Worm (Caenorhabditis elegans) whole organism, early embryonic: ENCODE results near the gene cln-3.1.
A peak's percentile ranks its signal among the peaks of the same experiment; 100 is the strongest.

Source experiments
- B0310.2 ChIP-seq: sonication (generic microtip); optimal IDR thresholded peaks from 2 replicates; lab custom pipeline; 2016; ENCODE audit warnings: mild to moderate bottlenecking, missing genetic modification characterization, missing compliant biosample characterization
- F13C5.2 ChIP-seq: sonication (generic microtip); optimal IDR thresholded peaks from 2 replicates; lab custom pipeline; 2017; ENCODE audit warnings: mild to moderate bottlenecking, missing genetic modification characterization, inconsistent platforms, missing compliant biosample characterization
- aly-1 ChIP-seq: sonication (generic microtip); optimal IDR thresholded peaks from 2 replicates; lab custom pipeline; 2016; ENCODE audit warnings: missing genetic modification characterization, missing compliant biosample characterization
- ama-1 ChIP-seq: fragments of 150-350 bp; optimal IDR thresholded peaks from 2 replicates; lab custom pipeline; 2014
- ceh-13 ChIP-seq: fragments of 200-800 bp; sonication (Bioruptor generic); optimal IDR thresholded peaks from 2 replicates; lab custom pipeline; 2018; ENCODE audit warnings: mild to moderate bottlenecking, missing genetic modification characterization, missing compliant biosample characterization
- ceh-36 ChIP-seq: sonication (generic microtip); optimal IDR thresholded peaks from 2 replicates; lab custom pipeline; 2016; ENCODE audit warnings: missing genetic modification characterization, inconsistent platforms, missing compliant biosample characterization
- ets-7 ChIP-seq: sonication (generic microtip); optimal IDR thresholded peaks from 2 replicates; lab custom pipeline; 2016; ENCODE audit warnings: missing genotype, missing genetic modification characterization, missing compliant biosample characterization
- flt-1 ChIP-seq: fragments of 200-800 bp; sonication (Bioruptor generic); IDR thresholded peaks from 2 replicates; pipeline ENCODE4 v1.3.6; 2022; ENCODE audit warnings: missing genetic modification characterization, missing compliant biosample characterization
- hmbx-1 ChIP-seq: sonication (generic microtip); optimal IDR thresholded peaks from 2 replicates; lab custom pipeline; 2016; ENCODE audit warnings: mild to moderate bottlenecking, missing genetic modification characterization, missing compliant biosample characterization
- hmg-4 ChIP-seq: fragments of 200-800 bp; sonication (Bioruptor generic); optimal IDR thresholded peaks from 2 replicates; lab custom pipeline; 2018; ENCODE audit warnings: mild to moderate bottlenecking, missing genetic modification characterization, missing compliant biosample characterization
- hnd-1 ChIP-seq: sonication (generic microtip); optimal IDR thresholded peaks from 2 replicates; lab custom pipeline; 2016; ENCODE audit warnings: missing genetic modification characterization, missing compliant biosample characterization
- pes-1 ChIP-seq: fragments of 200-800 bp; sonication (Bioruptor generic); IDR thresholded peaks from 2 replicates; pipeline ENCODE4 v1.3.6; 2022; ENCODE audit warnings: missing genetic modification reagents, missing genetic modification characterization, missing compliant biosample characterization
- scrt-1 ChIP-seq: fragments of 200-800 bp; sonication (Bioruptor generic); IDR thresholded peaks from 2 replicates; pipeline ENCODE4 v1.3.6; 2022; ENCODE audit warnings: missing genetic modification characterization, missing compliant biosample characterization
- sea-1 ChIP-seq: fragments of 200-800 bp; sonication (Bioruptor generic); conservative IDR thresholded peaks from 2 replicates; pipeline ENCODE4 v1.3.6; 2022; ENCODE audit warnings: missing genetic modification characterization, missing compliant biosample characterization
- tbx-11 ChIP-seq: fragments of 200-800 bp; sonication (Bioruptor generic); IDR thresholded peaks from 2 replicates; pipeline ENCODE4 v1.3.6; 2022; ENCODE audit warnings: missing genetic modification characterization, missing compliant biosample characterization
- tbx-37 ChIP-seq: fragments of 200-800 bp; sonication (Bioruptor generic); conservative IDR thresholded peaks from 2 replicates; pipeline ENCODE4 v1.3.6; 2022; ENCODE audit warnings: missing genetic modification reagents, missing genetic modification characterization, missing compliant biosample characterization
- tra-4 ChIP-seq: sonication (generic microtip); optimal IDR thresholded peaks from 2 replicates; lab custom pipeline; 2017; ENCODE audit warnings: missing genetic modification characterization, missing compliant biosample characterization

cln-3.1 gene

DNA sequence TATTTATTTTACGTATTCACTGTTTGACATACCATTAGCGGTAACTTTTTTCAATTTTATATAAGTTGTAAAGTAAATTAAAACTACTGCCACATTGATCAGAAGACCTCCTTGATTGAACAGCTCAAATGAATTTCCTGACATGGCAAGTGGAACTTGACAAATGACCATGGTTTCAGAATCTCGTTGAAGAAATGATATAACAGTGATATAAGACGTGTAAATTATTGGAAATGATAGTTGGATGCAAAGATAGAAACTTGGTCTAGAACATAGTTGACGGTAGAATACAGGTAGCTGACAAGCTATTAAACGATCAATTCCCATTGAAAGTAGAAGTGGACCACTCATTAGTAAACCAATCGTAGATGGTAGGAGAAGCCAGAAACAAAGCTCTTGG, 13.7 kb downstream of the cln-3.1 start:
- TF ChIP-seq tbx-11 (GFP tag; lab: Robert Waterston, UW): no peak
- no peak for TF ChIP-seq aly-1 (tag; lab: Kevin White, UChicago)

DNA sequence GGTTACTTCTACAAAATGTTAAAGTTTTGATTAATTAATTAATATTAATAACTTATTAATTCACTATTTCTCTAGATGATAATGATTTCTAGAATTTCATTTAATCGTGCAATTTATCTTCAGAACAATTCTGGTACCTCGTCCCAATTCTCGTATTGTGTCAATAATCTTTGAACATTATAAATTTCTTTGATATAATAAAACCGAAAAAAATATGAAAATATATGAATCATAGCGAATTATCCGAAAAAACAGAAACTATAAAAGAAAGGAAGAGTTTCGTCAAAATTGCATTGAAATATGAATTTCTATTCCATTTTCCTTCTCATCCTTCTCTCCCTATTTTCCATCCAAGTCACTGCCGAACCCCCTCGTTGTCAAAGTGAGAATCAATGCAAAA, 14.7 kb downstream of the cln-3.1 start, which contains the start of gene T19B10.12:
TSS of gene T19B10.12 (plus strand) at position 301 of the 400 bp plus-strand sequence.
- TF ChIP-seq hnd-1 (tag; lab: Kevin White, UChicago) (no peak), ceh-36 (tag; lab: Kevin White, UChicago) (no peak), tra-4 (tag; lab: Kevin White, UChicago) (no peak), tbx-11 (GFP tag; lab: Robert Waterston, UW) (no peak), tbx-37 (GFP tag; lab: Robert Waterston, UW) (no peak), B0310.2 (no peak), scrt-1 (GFP tag; lab: Robert Waterston, UW) (no peak), sea-1 (GFP tag; lab: Robert Waterston, UW) (no peak)

DNA sequence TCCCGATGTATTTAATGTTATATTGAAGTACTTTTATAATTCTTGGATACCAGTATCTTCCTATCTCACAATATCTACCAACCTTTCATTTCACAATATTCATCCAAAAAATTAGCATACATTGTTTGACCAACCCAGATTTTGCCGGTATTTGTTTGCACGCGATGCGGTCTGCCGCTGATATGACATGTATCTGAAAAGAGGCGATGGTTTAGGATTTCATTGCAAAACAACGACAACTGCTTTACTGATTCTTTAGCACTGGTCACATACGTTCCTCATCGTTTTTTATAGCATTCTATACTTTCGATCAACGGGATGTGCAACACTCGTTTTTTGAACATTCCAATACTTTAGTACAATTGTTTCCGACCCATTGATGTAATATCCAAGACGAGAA, 17.6 kb downstream of the cln-3.1 start, which contains the start of gene mam-4:
TSS of gene mam-4 (plus strand) at position 301 of the 400 bp plus-strand sequence.
- no peak for TF ChIP-seq aly-1 (tag; lab: Kevin White, UChicago)
- no peak for TF ChIP-seq hnd-1 (tag; lab: Kevin White, UChicago)
- TF ChIP-seq F13C5.2 (tag; lab: Kevin White, UChicago): no peak
- TF ChIP-seq tra-4 (tag; lab: Kevin White, UChicago): no peak
- TF ChIP-seq B0310.2: no peak
- no peak for TF ChIP-seq sea-1 (GFP tag; lab: Robert Waterston, UW)
- TF ChIP-seq ets-7 (tag; lab: Kevin White, UChicago): no peak
- no peak for TF ChIP-seq ama-1 (lab: Kevin White, UChicago)
- no peak for TF ChIP-seq pes-1 (GFP tag; lab: Robert Waterston, UW)
- no peak for TF ChIP-seq hmg-4
- TF ChIP-seq hmbx-1: no peak
- no peak for TF ChIP-seq scrt-1 (GFP tag; lab: Robert Waterston, UW)
- no peak for TF ChIP-seq ceh-13 (GFP tag; lab: Kevin White, UChicago)
- TF ChIP-seq flt-1 (GFP tag; lab: Robert Waterston, UW): no peak
- TF ChIP-seq tbx-37 (GFP tag; lab: Robert Waterston, UW): no peak
- no peak for TF ChIP-seq tbx-11 (GFP tag; lab: Robert Waterston, UW)
- TF ChIP-seq ceh-36 (tag; lab: Kevin White, UChicago): no peak

DNA sequence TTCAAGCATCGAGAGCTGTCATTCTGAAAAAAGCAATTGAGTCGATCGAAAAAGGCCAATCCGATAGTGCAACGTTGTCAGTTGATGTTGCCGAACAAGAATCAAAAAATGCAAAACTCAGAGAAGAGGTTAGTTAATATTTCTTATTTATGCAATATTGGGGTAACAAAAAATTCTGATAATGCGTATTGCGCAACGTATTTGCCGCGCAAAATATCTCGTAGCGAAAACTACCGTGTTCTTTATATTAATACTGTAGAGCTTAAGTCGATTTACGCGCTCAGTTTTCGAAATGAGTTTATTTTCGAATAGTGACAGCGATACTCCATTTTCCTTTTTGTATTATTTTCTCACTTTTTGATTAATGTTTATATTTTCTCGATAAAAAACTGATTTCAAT, 20.4 kb downstream of the cln-3.1 start:
- no peak for TF ChIP-seq hmg-4
- TF ChIP-seq F13C5.2 (tag; lab: Kevin White, UChicago): no peak
- TF ChIP-seq ama-1 (lab: Kevin White, UChicago): no peak
- no peak for TF ChIP-seq hnd-1 (tag; lab: Kevin White, UChicago)
- no peak for TF ChIP-seq flt-1 (GFP tag; lab: Robert Waterston, UW)
- no peak for TF ChIP-seq tra-4 (tag; lab: Kevin White, UChicago)
- no peak for TF ChIP-seq scrt-1 (GFP tag; lab: Robert Waterston, UW)
- TF ChIP-seq ceh-36 (tag; lab: Kevin White, UChicago): no peak
- TF ChIP-seq sea-1 (GFP tag; lab: Robert Waterston, UW): no peak
- no peak for TF ChIP-seq tbx-11 (GFP tag; lab: Robert Waterston, UW)
- TF ChIP-seq tbx-37 (GFP tag; lab: Robert Waterston, UW): no peak
- TF ChIP-seq aly-1 (tag; lab: Kevin White, UChicago): no peak
- no peak for TF ChIP-seq pes-1 (GFP tag; lab: Robert Waterston, UW)

DNA sequence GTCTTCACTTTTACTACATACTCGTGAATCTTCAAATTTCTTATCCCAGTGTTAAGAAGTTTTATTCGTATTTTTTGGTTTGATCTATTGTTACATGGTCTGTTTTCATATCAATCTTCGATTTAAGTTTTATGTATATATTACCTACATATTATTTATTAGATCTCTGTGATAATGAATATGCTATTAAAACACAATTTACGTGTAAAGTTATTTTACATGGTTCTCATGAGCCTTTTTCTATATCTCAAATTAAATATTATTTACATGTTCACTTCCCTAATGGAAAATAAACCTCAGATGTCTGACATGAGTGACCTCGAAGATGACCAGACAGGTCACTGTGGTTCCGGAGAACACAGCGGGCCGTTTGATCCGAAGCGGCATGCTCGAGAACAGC, 20.9 kb downstream of the cln-3.1 start, which contains the start of gene mxl-1:
TSS of gene mxl-1 (plus strand) at position 301 of the 400 bp plus-strand sequence.
- TF ChIP-seq ceh-13 (GFP tag; lab: Kevin White, UChicago): no peak
- TF ChIP-seq B0310.2: no peak
- no peak for TF ChIP-seq F13C5.2 (tag; lab: Kevin White, UChicago)
- TF ChIP-seq pes-1 (GFP tag; lab: Robert Waterston, UW): no peak

- no peak for TF ChIP-seq ama-1 (lab: Kevin White, UChicago)
- no peak for TF ChIP-seq aly-1 (tag; lab: Kevin White, UChicago)
- no peak for TF ChIP-seq pes-1 (GFP tag; lab: Robert Waterston, UW)
- TF ChIP-seq B0310.2: no peak
- no peak for TF ChIP-seq tbx-37 (GFP tag; lab: Robert Waterston, UW)
- no peak for TF ChIP-seq tbx-11 (GFP tag; lab: Robert Waterston, UW)
- TF ChIP-seq hmbx-1: no peak
- no peak for TF ChIP-seq ceh-13 (GFP tag; lab: Kevin White, UChicago)
- TF ChIP-seq flt-1 (GFP tag; lab: Robert Waterston, UW): no peak
- no peak for TF ChIP-seq F13C5.2 (tag; lab: Kevin White, UChicago)
- no peak for TF ChIP-seq ceh-36 (tag; lab: Kevin White, UChicago)
- no peak for TF ChIP-seq hmg-4
- TF ChIP-seq sea-1 (GFP tag; lab: Robert Waterston, UW): no peak
- TF ChIP-seq tra-4 (tag; lab: Kevin White, UChicago): no peak
Measured at ce11 chrV:11241580-11241979, 23.9 kb downstream of the cln-3.1 start, which contains the start of gene pgap-1. pgap-1 (plus strand) TSS chrV:11241880.

- TF ChIP-seq ets-7 (tag; lab: Kevin White, UChicago) (peak; percentile 0), flt-1 (GFP tag; lab: Robert Waterston, UW) (peak; percentile 76), pes-1 (GFP tag; lab: Robert Waterston, UW) (no peak), aly-1 (tag; lab: Kevin White, UChicago) (no peak), tra-4 (tag; lab: Kevin White, UChicago) (no peak), tbx-37 (GFP tag; lab: Robert Waterston, UW) (peak; percentile 74), hmg-4 (peak; percentile 50), B0310.2 (no peak), ama-1 (lab: Kevin White, UChicago) (no peak), ceh-13 (GFP tag; lab: Kevin White, UChicago) (peak; percentile 65), F13C5.2 (tag; lab: Kevin White, UChicago) (peak; percentile 90), scrt-1 (GFP tag; lab: Robert Waterston, UW) (peak; percentile 55; the same call in 1 of the 2 replicates), tbx-11 (GFP tag; lab: Robert Waterston, UW) (peak; percentile 69; the same call in 1 of the 2 replicates), ceh-36 (tag; lab: Kevin White, UChicago) (peak; percentile 69), hmbx-1 (peak; percentile 12), hnd-1 (tag; lab: Kevin White, UChicago) (peak; percentile 43), sea-1 (GFP tag; lab: Robert Waterston, UW) (peak; percentile 75)
Measured at ce11 chrV:11239187-11239725, 26.2 kb downstream of the cln-3.1 start, which contains the start of the genes dvc-1 and ima-1. dvc-1 (minus strand) TSS chrV:11239331. ima-1 (plus strand) TSS chrV:11239675.
